Worm (Caenorhabditis elegans) whole organism, L4 larva: Measurements from ENCODE around the gene srx-41.

Source experiments
- F10B5.3 ChIP-seq: sonication (generic microtip); optimal IDR thresholded peaks from 2 replicates; lab custom pipeline; 2016; ENCODE audit warnings: mild to moderate bottlenecking, missing genetic modification characterization, missing compliant biosample characterization
- F49E8.2 ChIP-seq: sonication (generic microtip); optimal IDR thresholded peaks from 2 replicates; lab custom pipeline; 2016; ENCODE audit warnings: missing compliant biosample characterization, mild to moderate bottlenecking, missing genetic modification characterization, borderline replicate concordance
- R02D3.7 ChIP-seq: fragments of 150-350 bp; sonication (generic microtip); optimal IDR thresholded peaks from 3 replicates; lab custom pipeline; 2014; ENCODE audit warnings: missing biosample characterization, missing genetic modification characterization
- Y105C5A.15 ChIP-seq: fragments of 200-800 bp; sonication (Bioruptor generic); IDR thresholded peaks from 2 replicates; pipeline ENCODE4 v1.3.6; 2022; ENCODE audit warnings: missing genetic modification characterization, missing compliant biosample characterization
- ZK546.5 ChIP-seq, 2 experiments: sonication (generic microtip); optimal IDR thresholded peaks; 2 replicates each; lab custom pipeline; 2017; ENCODE audit warnings: missing biosample characterization in 2 of 2, missing genetic modification characterization in 2 of 2
- aha-1 ChIP-seq: fragments of 150-350 bp; peaks from one replicate; lab custom pipeline; 2014; ENCODE audit warnings: missing biosample characterization, missing genetic modification characterization
- aly-2 ChIP-seq: sonication (generic microtip); optimal IDR thresholded peaks from 2 replicates; lab custom pipeline; 2018; ENCODE audit warnings: missing biosample characterization, missing genetic modification characterization
- arid-1 ChIP-seq: fragments of 200-800 bp; sonication (Bioruptor generic); conservative IDR thresholded peaks from 2 replicates; pipeline ENCODE4 v1.3.6; 2022; ENCODE audit warnings: missing genetic modification reagents, missing genetic modification characterization, missing compliant biosample characterization
- ceh-20 ChIP-seq: fragments of 200-800 bp; sonication (Bioruptor generic); IDR thresholded peaks from 2 replicates; pipeline ENCODE4 v1.3.6; 2022; ENCODE audit warnings: missing genetic modification reagents, missing genetic modification characterization, missing compliant biosample characterization
- ceh-32 ChIP-seq: sonication (generic microtip); optimal IDR thresholded peaks from 2 replicates; lab custom pipeline; 2016; ENCODE audit warnings: mild to moderate bottlenecking, missing genetic modification characterization, missing compliant biosample characterization; ENCODE audit not compliant: poor library complexity
- ces-1 ChIP-seq: fragments of 150-350 bp; sonication (generic microtip); optimal IDR thresholded peaks from 4 replicates; lab custom pipeline; 2014; ENCODE audit warnings: missing biosample characterization, missing genetic modification reagents, missing genetic modification characterization
- cey-2 ChIP-seq: sonication (generic microtip); optimal IDR thresholded peaks from 3 replicates; lab custom pipeline; 2017; ENCODE audit warnings: missing genetic modification characterization, mild to moderate bottlenecking, missing compliant biosample characterization, antibody characterized with exemption, borderline replicate concordance; ENCODE audit not compliant: insufficient read depth
- daf-12 ChIP-seq: fragments of 150-350 bp; optimal IDR thresholded peaks from 2 replicates; lab custom pipeline; 2014; ENCODE audit warnings: missing biosample characterization, missing genetic modification reagents, missing genetic modification characterization
- daf-16 ChIP-seq, 3 experiments: sonication (generic microtip); optimal IDR thresholded peaks; 2 replicates each; lab custom pipeline; 2016 to 2017; ENCODE audit warnings: missing genetic modification characterization in 3 of 3, missing genetic modification reagents in 3 of 3, mild to moderate bottlenecking in 2 of 3, missing compliant biosample characterization in 2 of 3, missing biosample characterization in 1 of 3, moderate library complexity in 1 of 3
- daf-8 ChIP-seq: fragments of 200-800 bp; sonication (Bioruptor generic); IDR thresholded peaks from 2 replicates; pipeline ENCODE4 v1.3.6; 2022; ENCODE audit warnings: missing genetic modification characterization, missing compliant biosample characterization
- dmd-6 ChIP-seq: fragments of 200-800 bp; sonication (Bioruptor generic); IDR thresholded peaks from 2 replicates; pipeline ENCODE4 v1.3.6; 2022; ENCODE audit warnings: missing genetic modification reagents, missing genetic modification characterization, missing compliant biosample characterization
- egl-27 ChIP-seq: sonication (generic microtip); optimal IDR thresholded peaks from 3 replicates; lab custom pipeline; 2017; ENCODE audit warnings: missing biosample characterization, missing genetic modification reagents, missing genetic modification characterization
- hlh-30 ChIP-seq: sonication (generic microtip); optimal IDR thresholded peaks from 2 replicates; lab custom pipeline; 2017; ENCODE audit warnings: antibody characterized with exemption, mild to moderate bottlenecking, missing genetic modification characterization, missing compliant biosample characterization; ENCODE audit not compliant: insufficient read depth
- lin-1 ChIP-seq: fragments of 200-800 bp; sonication (Bioruptor generic); IDR thresholded peaks from 2 replicates; pipeline ENCODE4 v1.3.6; 2022; ENCODE audit warnings: missing genetic modification reagents, missing genetic modification characterization, missing compliant biosample characterization
- lin-29 ChIP-seq: fragments of 200-800 bp; sonication (Bioruptor generic); IDR thresholded peaks from 2 replicates; pipeline ENCODE4 v1.3.6; 2022; ENCODE audit warnings: missing genetic modification reagents, missing genetic modification characterization, missing compliant biosample characterization
- lin-39 ChIP-seq: fragments of 150-350 bp; optimal IDR thresholded peaks from 2 replicates; lab custom pipeline; 2014; ENCODE audit warnings: missing biosample characterization, missing genetic modification reagents, missing genetic modification characterization
- mdl-1 ChIP-seq, 2 experiments: fragments of 150-350 bp in 1 of 2; sonication (generic microtip) in 1 of 2; optimal IDR thresholded peaks; 2 replicates each; lab custom pipeline; 2014 to 2017; ENCODE audit warnings: missing biosample characterization in 2 of 2, missing genetic modification characterization in 2 of 2
- mdt-29 ChIP-seq: fragments of 200-800 bp; sonication (Bioruptor generic); IDR thresholded peaks from 2 replicates; pipeline ENCODE4 v1.3.6; 2022; ENCODE audit warnings: missing genetic modification reagents, missing genetic modification characterization, missing compliant biosample characterization
- mep-1 ChIP-seq: fragments of 150-350 bp; sonication (generic microtip); optimal IDR thresholded peaks from 3 replicates; lab custom pipeline; 2014; ENCODE audit warnings: missing biosample characterization, missing genetic modification characterization
- mes-2 ChIP-seq: sonication (generic microtip); optimal IDR thresholded peaks from 2 replicates; lab custom pipeline; 2016; ENCODE audit warnings: missing genotype, mild to moderate bottlenecking, missing genetic modification characterization, missing compliant biosample characterization; ENCODE audit not compliant: poor library complexity, severe bottlenecking
- nhr-41 ChIP-seq: fragments of 200-800 bp; sonication (Bioruptor generic); IDR thresholded peaks from 2 replicates; pipeline ENCODE4 v1.3.6; 2022; ENCODE audit warnings: missing genetic modification reagents, missing genetic modification characterization, missing compliant biosample characterization
- nhr-6 ChIP-seq: fragments of 150-350 bp; optimal IDR thresholded peaks from 2 replicates; lab custom pipeline; 2014; ENCODE audit warnings: missing biosample characterization, missing genetic modification characterization
- nhr-77 ChIP-seq: fragments of 150-350 bp; optimal IDR thresholded peaks from 2 replicates; lab custom pipeline; 2014; ENCODE audit warnings: missing biosample characterization, missing genetic modification characterization
- php-3 ChIP-seq: fragments of 200-800 bp; sonication (Bioruptor generic); IDR thresholded peaks from 2 replicates; pipeline ENCODE4 v1.3.6; 2022; ENCODE audit warnings: missing genetic modification reagents, missing genetic modification characterization, missing compliant biosample characterization
- pqm-1 ChIP-seq: sonication (generic microtip); optimal IDR thresholded peaks from 2 replicates; lab custom pipeline; 2017; ENCODE audit warnings: missing biosample characterization, missing genetic modification characterization
- zfp-2 ChIP-seq: sonication (generic microtip); optimal IDR thresholded peaks from 2 replicates; lab custom pipeline; 2016; ENCODE audit warnings: mild to moderate bottlenecking, missing genetic modification characterization, missing compliant biosample characterization
- zip-11 ChIP-seq: fragments of 200-800 bp; sonication (Bioruptor generic); IDR thresholded peaks from 2 replicates; pipeline ENCODE4 v1.3.6; 2022; ENCODE audit warnings: missing genetic modification characterization, missing compliant biosample characterization
- ztf-7 ChIP-seq: fragments of 150-350 bp; optimal IDR thresholded peaks from 2 replicates; lab custom pipeline; 2014; ENCODE audit warnings: missing biosample characterization, missing genetic modification characterization

The srx-41 gene

ce11 chrV:3673080-3673479, 36.1 kb upstream of the srx-41 start, which contains the start of gene pals-33:
TSS of gene pals-33 (plus strand) at chrV:3673380.
- TF ChIP-seq aha-1 (tag; lab: Kevin White, UChicago) (peak; percentile 27), daf-16 (GFP tag; optimal IDR thresholded peaks at IDR 0.05; lab: Kevin White, UChicago) (no peak), daf-16 (tag; optimal IDR thresholded peaks at IDR 0.05; lab: Kevin White, UChicago) (peak; percentile 56), ces-1 (no peak)

- no peak for TF ChIP-seq dmd-6 (GFP tag; lab: Robert Waterston, UW)
- no peak for TF ChIP-seq ztf-7 (tag; lab: Kevin White, UChicago)
- TF ChIP-seq daf-8 (GFP tag; lab: Robert Waterston, UW): no peak
- TF ChIP-seq hlh-30: no peak
- no peak for TF ChIP-seq cey-2 (tag; lab: Kevin White, UChicago)
- TF ChIP-seq mdt-29 (GFP tag; lab: Robert Waterston, UW): no peak
- TF ChIP-seq zip-11 (GFP tag; lab: Robert Waterston, UW): no peak
- no peak for TF ChIP-seq lin-29
- TF ChIP-seq lin-39 (tag; lab: Kevin White, UChicago): no peak
- TF ChIP-seq lin-1 (GFP tag; lab: Robert Waterston, UW): no peak
- no peak for TF ChIP-seq nhr-77 (tag; lab: Kevin White, UChicago)
- no peak for TF ChIP-seq daf-12
- no peak for TF ChIP-seq aha-1 (tag; lab: Kevin White, UChicago)
- no peak for TF ChIP-seq aly-2
- no peak for TF ChIP-seq mep-1
Observed at ce11 chrV:3670499-3670898, 33.5 kb upstream of the srx-41 start, which contains the start of gene Y39H10B.3. TSS of gene Y39H10B.3 (plus strand) at chrV:3670799.

ce11 chrV:3668464-3668863, 31.5 kb upstream of the srx-41 start, which contains the start of gene Y39H10B.2:
TSS of gene Y39H10B.2 (plus strand) at chrV:3668764.
- TF ChIP-seq daf-16 (GFP tag; optimal IDR thresholded peaks at IDR 0.05; lab: Kevin White, UChicago) (no peak), daf-16 (tag; optimal IDR thresholded peaks at IDR 0.05; lab: Kevin White, UChicago) (peak; percentile 42), Y105C5A.15 (no peak)

ce11 chrV:3666887-3667286, 29.9 kb upstream of the srx-41 start, which contains the start of gene str-113:
TSS of gene str-113 (minus strand) at chrV:3666987.
- TF ChIP-seq F10B5.3 (tag; lab: Kevin White, UChicago) (no peak), nhr-77 (tag; lab: Kevin White, UChicago) (no peak), nhr-41 (GFP tag; lab: Robert Waterston, UW) (no peak), pqm-1 (tag; lab: Kevin White, UChicago) (no peak), php-3 (GFP tag; lab: Robert Waterston, UW) (no peak), ceh-32 (tag; lab: Kevin White, UChicago) (no peak), nhr-6 (tag; lab: Kevin White, UChicago) (no peak), hlh-30 (no peak), arid-1 (GFP tag; lab: Robert Waterston, UW) (no peak), zfp-2 (tag; lab: Kevin White, UChicago) (no peak), egl-27 (no peak), F49E8.2 (tag; lab: Kevin White, UChicago) (no peak), Y105C5A.15 (no peak), zip-11 (GFP tag; lab: Robert Waterston, UW) (no peak), mdl-1 (tag; optimal IDR thresholded peaks at IDR 0.05; lab: Kevin White, UChicago) (no peak), aha-1 (tag; lab: Kevin White, UChicago) (no peak), R02D3.7 (tag; lab: Kevin White, UChicago) (no peak), ZK546.5 (tag; optimal IDR thresholded peaks at IDR 0.05; lab: Kevin White, UChicago) (no peak), mes-2 (tag; lab: Kevin White, UChicago) (no peak), ceh-20 (GFP tag; lab: Robert Waterston, UW) (no peak)
- TF ChIP-seq, all 104 proteins: peak for 0
